Worm (Caenorhabditis elegans) whole organism, L3 larva: ENCODE data around the gene tank-1.

Experiments used
- R02D3.7 ChIP-seq: fragments of 150-350 bp; optimal IDR thresholded peaks from 2 replicates; lab custom pipeline; 2014; ENCODE audit warnings: missing biosample characterization, missing genetic modification characterization
- aly-2 ChIP-seq: fragments of 150-350 bp; optimal IDR thresholded peaks from 2 replicates; lab custom pipeline; 2014; ENCODE audit warnings: missing biosample characterization, missing genetic modification characterization
- ceh-16 ChIP-seq: sonication (generic microtip); optimal IDR thresholded peaks from 2 replicates; lab custom pipeline; 2017; ENCODE audit warnings: missing biosample characterization, missing genetic modification characterization
- ceh-82 ChIP-seq: fragments of 150-350 bp; optimal IDR thresholded peaks from 2 replicates; lab custom pipeline; 2014; ENCODE audit warnings: missing biosample characterization, missing genetic modification characterization
- ceh-9 ChIP-seq: sonication (generic microtip); optimal IDR thresholded peaks from 2 replicates; lab custom pipeline; 2018; ENCODE audit warnings: missing biosample characterization, missing genetic modification characterization
- daf-12 ChIP-seq: fragments of 150-350 bp; optimal IDR thresholded peaks from 2 replicates; lab custom pipeline; 2014; ENCODE audit warnings: missing biosample characterization, missing genetic modification reagents, missing genetic modification characterization
- egl-5 ChIP-seq: fragments of 150-350 bp; optimal IDR thresholded peaks from 2 replicates; lab custom pipeline; 2017; ENCODE audit warnings: missing biosample characterization, missing genetic modification reagents, missing genetic modification characterization, inconsistent platforms
- elt-2 ChIP-seq: sonication (generic microtip); optimal IDR thresholded peaks from 2 replicates; lab custom pipeline; 2016; ENCODE audit warnings: missing genetic modification reagents, mild to moderate bottlenecking, missing genetic modification characterization, missing compliant biosample characterization
- elt-3 ChIP-seq, 3 experiments: fragments of 150-350 bp in 1 of 3; sonication (generic microtip) in 2 of 3; optimal IDR thresholded peaks; 2 replicates in 2 of 3; 4 replicates in 1 of 3; lab custom pipeline; 2014 to 2017; ENCODE audit warnings: missing biosample characterization in 3 of 3, missing genetic modification characterization in 3 of 3
- fkh-10 ChIP-seq: sonication (generic microtip); optimal IDR thresholded peaks from 2 replicates; lab custom pipeline; 2017; ENCODE audit warnings: missing biosample characterization, missing genetic modification reagents, missing genetic modification characterization
- fkh-2 ChIP-seq: fragments of 150-350 bp; optimal IDR thresholded peaks from 2 replicates; lab custom pipeline; 2014; ENCODE audit warnings: missing biosample characterization, missing genetic modification reagents, missing genetic modification characterization
- fos-1 ChIP-seq: fragments of 150-350 bp; optimal IDR thresholded peaks from 2 replicates; lab custom pipeline; 2014; ENCODE audit warnings: missing biosample characterization, missing genetic modification characterization
- hmg-11 ChIP-seq: sonication (generic microtip); optimal IDR thresholded peaks from 2 replicates; lab custom pipeline; 2016; ENCODE audit warnings: missing genetic modification characterization, missing compliant biosample characterization
- lin-15B ChIP-seq: fragments of 150-350 bp; optimal IDR thresholded peaks from 2 replicates; lab custom pipeline; 2014; ENCODE audit warnings: missing biosample characterization, missing genetic modification characterization
- lin-39 ChIP-seq: fragments of 150-350 bp; optimal IDR thresholded peaks from 2 replicates; lab custom pipeline; 2018; ENCODE audit warnings: missing biosample characterization, missing genetic modification reagents, missing genetic modification characterization
- lsy-12 ChIP-seq: sonication (generic microtip); optimal IDR thresholded peaks from 2 replicates; lab custom pipeline; 2016; ENCODE audit warnings: mild to moderate bottlenecking, missing genetic modification characterization, missing compliant biosample characterization
- mdl-1 ChIP-seq: fragments of 150-350 bp; optimal IDR thresholded peaks from 2 replicates; lab custom pipeline; 2014; ENCODE audit warnings: missing biosample characterization, missing genetic modification characterization
- nfya-1 ChIP-seq: sonication (generic microtip); optimal IDR thresholded peaks from 2 replicates; lab custom pipeline; 2017; ENCODE audit warnings: missing genetic modification characterization, mild to moderate bottlenecking, missing compliant biosample characterization, antibody characterized with exemption, moderate library complexity; ENCODE audit not compliant: insufficient read depth
- nhr-11 ChIP-seq: fragments of 150-350 bp; optimal IDR thresholded peaks from 2 replicates; lab custom pipeline; 2014; ENCODE audit warnings: missing biosample characterization, missing genetic modification characterization
- nhr-12 ChIP-seq: fragments of 150-350 bp; optimal IDR thresholded peaks from 2 replicates; lab custom pipeline; 2014; ENCODE audit warnings: missing biosample characterization, missing genetic modification characterization
- nhr-25 ChIP-seq: sonication (generic microtip); optimal IDR thresholded peaks from 2 replicates; lab custom pipeline; 2017; ENCODE audit warnings: missing biosample characterization, missing genetic modification characterization
- nhr-28 ChIP-seq: fragments of 150-350 bp; optimal IDR thresholded peaks from 2 replicates; lab custom pipeline; 2014; ENCODE audit warnings: missing biosample characterization, missing genetic modification characterization
- nhr-43 ChIP-seq: sonication (generic microtip); optimal IDR thresholded peaks from 2 replicates; lab custom pipeline; 2016; ENCODE audit warnings: mild to moderate bottlenecking, missing genetic modification characterization, missing compliant biosample characterization; ENCODE audit not compliant: poor library complexity, severe bottlenecking
- nhr-67 ChIP-seq: fragments of 150-350 bp; optimal IDR thresholded peaks from 2 replicates; lab custom pipeline; 2014; ENCODE audit warnings: missing biosample characterization, missing genetic modification characterization
- nhr-76 ChIP-seq: fragments of 150-350 bp; sonication (generic microtip); optimal IDR thresholded peaks from 5 replicates; lab custom pipeline; 2014; ENCODE audit warnings: missing biosample characterization, missing genetic modification characterization
- nhr-77 ChIP-seq: fragments of 150-350 bp; optimal IDR thresholded peaks from 2 replicates; lab custom pipeline; 2014; ENCODE audit warnings: missing biosample characterization, missing genetic modification characterization
- snpc-4 ChIP-seq: fragments of 150-350 bp; optimal IDR thresholded peaks from 2 replicates; lab custom pipeline; 2014; ENCODE audit warnings: missing biosample characterization, missing genetic modification characterization
- unc-39 ChIP-seq: sonication (generic microtip); optimal IDR thresholded peaks from 4 replicates; lab custom pipeline; 2017; ENCODE audit warnings: missing biosample characterization, missing genetic modification characterization
- zag-1 ChIP-seq: fragments of 150-350 bp; optimal IDR thresholded peaks from 2 replicates; lab custom pipeline; 2014; ENCODE audit warnings: missing biosample characterization, missing genetic modification characterization
- ztf-11 ChIP-seq: fragments of 150-350 bp; optimal IDR thresholded peaks from 2 replicates; lab custom pipeline; 2014; ENCODE audit warnings: missing biosample characterization, missing genetic modification characterization

tank-1 gene

DNA sequence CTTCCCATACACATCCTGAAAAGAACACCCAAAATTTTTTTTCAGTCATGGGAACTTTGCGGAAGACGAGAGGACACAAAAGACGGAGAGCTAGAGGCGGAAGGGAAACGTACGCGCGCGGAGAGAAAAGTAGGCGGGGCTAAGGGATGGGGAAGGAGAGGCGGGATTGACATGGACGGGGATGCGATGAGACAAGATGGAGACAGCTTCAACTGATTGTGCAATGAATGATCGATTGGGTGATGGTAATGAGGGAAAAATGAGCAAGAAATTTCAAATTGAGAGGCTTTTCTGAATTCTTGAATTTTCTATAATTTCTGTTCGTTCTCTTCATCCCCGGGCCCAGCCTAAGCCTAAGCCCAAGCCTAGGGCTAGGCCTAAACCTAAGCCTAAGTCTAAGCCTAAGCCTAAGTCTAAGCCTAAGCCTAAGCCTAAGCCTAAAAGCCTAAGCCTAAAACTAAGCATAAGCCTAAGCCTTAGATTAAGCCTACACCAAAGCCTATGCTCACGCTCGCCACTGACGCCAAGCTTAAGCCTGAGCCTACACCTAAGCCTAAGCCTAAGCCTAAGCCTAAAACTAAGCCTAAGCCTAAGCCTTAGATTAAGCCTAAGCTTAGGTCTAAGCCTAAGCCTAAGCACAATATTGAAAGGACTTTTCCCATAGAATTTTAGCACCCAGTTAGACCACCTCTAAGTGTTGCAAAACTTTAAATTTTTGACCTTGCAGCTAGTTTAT, 49.0 kb downstream of the tank-1 start:
- TF ChIP-seq aly-2 (tag; lab: Kevin White, UChicago) = no peak
- TF ChIP-seq lin-39 (tag; lab: Kevin White, UChicago) = peak; percentile 34
- TF ChIP-seq hmg-11 = peak; percentile 8
- TF ChIP-seq mdl-1 (tag; lab: Kevin White, UChicago) = no peak
- TF ChIP-seq nhr-25 (tag; lab: Kevin White, UChicago) = no peak
- TF ChIP-seq fkh-10 (GFP tag; lab: Kevin White, UChicago) = no peak

DNA sequence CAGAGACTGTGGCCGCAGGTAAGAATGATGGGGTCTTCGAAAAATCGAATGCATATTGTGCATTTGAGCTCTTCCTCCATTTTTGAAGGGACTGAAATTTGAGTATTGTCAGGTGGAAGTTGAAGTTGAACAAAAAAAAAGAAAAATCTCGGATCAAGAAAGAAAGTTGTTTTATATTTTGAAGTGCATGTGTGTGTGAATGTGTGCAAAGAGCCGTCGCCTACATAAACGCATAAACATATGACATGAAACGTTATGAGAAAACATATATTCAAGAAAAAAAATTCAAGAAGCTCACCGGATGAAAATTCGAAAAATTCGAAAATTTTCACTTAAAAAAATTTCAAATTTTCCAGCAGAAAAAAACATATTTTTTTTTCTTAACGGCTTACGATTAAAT, 50.2 kb downstream of the tank-1 start, which contains the start of gene madd-2:
TSS of gene madd-2 (minus strand) at position 101 of the 400 bp plus-strand sequence.
- no peak for TF ChIP-seq elt-3 (tag; optimal IDR thresholded peaks at IDR 0.05; lab: Kevin White, UChicago)
- no peak for TF ChIP-seq daf-12 (tag; lab: Kevin White, UChicago)
- no peak for TF ChIP-seq nfya-1 (tag; lab: Kevin White, UChicago)
- TF ChIP-seq ztf-11 = no peak
- TF ChIP-seq nhr-67 (tag; lab: Kevin White, UChicago) = no peak

DNA sequence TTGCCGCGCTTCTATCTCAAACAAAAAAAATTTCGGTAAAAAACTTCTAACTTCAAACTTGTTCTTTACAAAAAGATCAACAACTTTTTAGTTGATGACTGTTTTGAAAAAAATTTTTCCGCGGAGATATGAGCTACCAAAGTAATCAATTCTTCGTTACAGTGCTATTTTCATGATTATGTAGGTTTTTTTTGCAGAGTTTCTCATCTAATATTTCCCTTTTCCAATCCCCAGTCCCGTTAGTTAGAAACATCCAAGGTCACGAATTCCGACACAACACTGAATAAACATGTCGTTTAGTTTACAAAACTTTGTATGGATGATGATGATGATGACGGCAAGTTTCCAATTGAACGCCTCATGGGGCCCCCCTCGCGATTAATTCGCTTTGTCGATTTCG, 52.9 kb downstream of the tank-1 start:
- TF ChIP-seq nhr-77 (tag; lab: Kevin White, UChicago) = no peak
- TF ChIP-seq nhr-43 (tag; lab: Kevin White, UChicago) = no peak
- no peak for TF ChIP-seq ztf-11
- TF ChIP-seq aly-2 (tag; lab: Kevin White, UChicago) = no peak
- no peak for TF ChIP-seq egl-5
- TF ChIP-seq fkh-10 (GFP tag; lab: Kevin White, UChicago) = no peak
- no peak for TF ChIP-seq fkh-2
- TF ChIP-seq elt-3 (tag; optimal IDR thresholded peaks at IDR 0.05; lab: Kevin White, UChicago) = no peak
- no peak for TF ChIP-seq lin-39 (tag; lab: Kevin White, UChicago)
- no peak for TF ChIP-seq mdl-1 (tag; lab: Kevin White, UChicago)
- TF ChIP-seq snpc-4 (tag; lab: Kevin White, UChicago) = no peak

ce11 chrV:1230540-1230939, 55.0 kb downstream of the tank-1 start:
- TF ChIP-seq ztf-11 (no peak), nhr-76 (tag; lab: Kevin White, UChicago) (no peak), ceh-16 (tag; lab: Kevin White, UChicago) (no peak), R02D3.7 (tag; lab: Kevin White, UChicago) (no peak), ceh-82 (tag; lab: Kevin White, UChicago) (no peak), lsy-12 (tag; lab: Kevin White, UChicago) (no peak), ceh-9 (tag; lab: Kevin White, UChicago) (no peak), unc-39 (no peak), lin-15B (tag; lab: Kevin White, UChicago) (no peak), nhr-11 (tag; lab: Kevin White, UChicago) (no peak), nhr-28 (tag; lab: Kevin White, UChicago) (no peak), zag-1 (tag; lab: Kevin White, UChicago) (no peak), lin-39 (tag; lab: Kevin White, UChicago) (no peak), nhr-77 (tag; lab: Kevin White, UChicago) (no peak), elt-2 (no peak), nhr-12 (tag; lab: Kevin White, UChicago) (no peak), fkh-2 (no peak), fos-1 (no peak)

- peak; percentile 67 for TF ChIP-seq lin-39 (tag; lab: Kevin White, UChicago)
- no peak for TF ChIP-seq mdl-1 (tag; lab: Kevin White, UChicago)
Measured at ce11 chrV:1228884-1229662, 56.4 kb downstream of the tank-1 start.
